Fruit fly (Drosophila melanogaster) whole organism, embryonic: ENCODE data around the gene Drgx.

Experiments used
- Aef1 ChIP-seq: fragments of 200-800 bp; sonication (Bioruptor generic); IDR thresholded peaks from 3 replicates; pipeline ENCODE4 v1.3.6; 2022; ENCODE audit warnings: missing biosample characterization, missing genetic modification characterization
- Awh ChIP-seq: fragments of 200-800 bp; sonication (Bioruptor generic); IDR thresholded peaks from 2 replicates; pipeline ENCODE4, ENCODE4 v1.3.6; 2022; ENCODE audit warnings: missing biosample characterization, missing genetic modification characterization
- Bgb ChIP-seq: fragments of 200-800 bp; sonication (Bioruptor generic); IDR thresholded peaks from 2 replicates; pipeline ENCODE4 v1.3.6; 2022; ENCODE audit warnings: missing biosample characterization, missing genetic modification characterization; ENCODE audit not compliant: partially characterized antibody
- CG11398 ChIP-seq: fragments of 200-800 bp; sonication (Bioruptor generic); optimal IDR thresholded peaks from 2 replicates; lab custom pipeline; 2016; ENCODE audit warnings: missing biosample characterization, missing genetic modification characterization
- CG14710 ChIP-seq: fragments of 200-800 bp; sonication (Bioruptor generic); optimal IDR thresholded peaks from 3 replicates; lab custom pipeline; 2019; ENCODE audit warnings: missing biosample characterization, mild to moderate bottlenecking, missing genetic modification characterization, moderate library complexity
- CG16813 ChIP-seq: fragments of 200-800 bp; sonication (Bioruptor generic); IDR thresholded peaks from 3 replicates; pipeline ENCODE4 v1.3.6; 2022; ENCODE audit warnings: missing biosample characterization, missing genetic modification characterization; ENCODE audit not compliant: partially characterized antibody
- CG17568 ChIP-seq: fragments of 200-800 bp; sonication (Bioruptor generic); optimal IDR thresholded peaks from 2 replicates; lab custom pipeline; 2018; ENCODE audit warnings: missing biosample characterization, mild to moderate bottlenecking, missing genetic modification characterization, moderate library complexity
- CG17612 ChIP-seq: fragments of 200-800 bp; sonication (Bioruptor generic); IDR thresholded peaks from 2 replicates; pipeline ENCODE4 v1.3.6; 2022; ENCODE audit warnings: missing biosample characterization, missing genetic modification characterization
- CG17829 ChIP-seq: fragments of 200-800 bp; optimal IDR thresholded peaks from 2 replicates; lab custom pipeline; 2019; ENCODE audit warnings: missing biosample characterization, mild to moderate bottlenecking, missing genetic modification characterization, moderate library complexity
- CG18476 ChIP-seq: fragments of 200-800 bp; sonication (Bioruptor generic); optimal IDR thresholded peaks from 2 replicates; lab custom pipeline; 2016; ENCODE audit warnings: missing biosample characterization, mild to moderate bottlenecking, missing genetic modification characterization
- CG2129 ChIP-seq: fragments of 200-800 bp; sonication (Bioruptor generic); IDR thresholded peaks from 2 replicates; pipeline ENCODE4 v1.3.6; 2022; ENCODE audit warnings: missing biosample characterization, missing genetic modification characterization; ENCODE audit not compliant: partially characterized antibody
- CG32532 ChIP-seq: fragments of 200-800 bp; sonication (Bioruptor generic); IDR thresholded peaks from 2 replicates; pipeline ENCODE4 v1.3.6; 2022; ENCODE audit warnings: missing biosample characterization, missing genetic modification characterization
- CG6654 ChIP-seq: fragments of 200-800 bp; sonication (Bioruptor generic); optimal IDR thresholded peaks from 2 replicates; lab custom pipeline; 2017; ENCODE audit warnings: missing biosample characterization, mild to moderate bottlenecking, missing genetic modification characterization
- CG6854 ChIP-seq: fragments of 200-800 bp; sonication (Bioruptor generic); optimal IDR thresholded peaks from 3 replicates; lab custom pipeline; 2017; ENCODE audit warnings: missing biosample characterization, mild to moderate bottlenecking, missing genetic modification characterization
- CG7271 ChIP-seq: fragments of 200-800 bp; sonication (Bioruptor generic); optimal IDR thresholded peaks from 2 replicates; lab custom pipeline; 2018; ENCODE audit warnings: missing biosample characterization, mild to moderate bottlenecking, missing genetic modification characterization, moderate library complexity
- CG7963 ChIP-seq: fragments of 200-800 bp; sonication (Bioruptor generic); IDR thresholded peaks from 3 replicates; pipeline ENCODE4 v1.3.6; 2022; ENCODE audit warnings: missing biosample characterization, missing genetic modification characterization; ENCODE audit not compliant: partially characterized antibody
- CG9215 ChIP-seq: fragments of 200-800 bp; sonication (Bioruptor generic); IDR thresholded peaks from 2 replicates; pipeline ENCODE4 v1.3.6; 2022; ENCODE audit warnings: missing biosample characterization, missing genetic modification characterization
- CTCF ChIP-seq: fragments of 200-800 bp; sonication (Bioruptor generic); optimal IDR thresholded peaks from 2 replicates; lab custom pipeline; 2017; ENCODE audit warnings: missing biosample characterization, mild to moderate bottlenecking, missing genetic modification characterization, moderate library complexity
- Doc3 ChIP-seq: fragments of 200-800 bp; sonication (Bioruptor generic); IDR thresholded peaks from 3 replicates; pipeline ENCODE4 v1.3.6; 2022; ENCODE audit warnings: missing biosample characterization, missing genetic modification characterization; ENCODE audit not compliant: partially characterized antibody
- Dp ChIP-seq: fragments of 200-800 bp; sonication (Bioruptor generic); optimal IDR thresholded peaks from 2 replicates; lab custom pipeline; 2018; ENCODE audit warnings: missing biosample characterization, mild to moderate bottlenecking, missing genetic modification characterization, moderate library complexity
- Drgx ChIP-seq: fragments of 200-800 bp; sonication (Bioruptor generic); IDR thresholded peaks from 2 replicates; pipeline ENCODE4 v1.3.6; 2022; ENCODE audit warnings: missing biosample characterization, missing genetic modification characterization
- Hr3 ChIP-seq: fragments of 200-800 bp; sonication (Bioruptor generic); optimal IDR thresholded peaks from 3 replicates; lab custom pipeline; 2016; ENCODE audit warnings: missing biosample characterization, missing genetic modification characterization
- Jarid2 ChIP-seq: fragments of 200-800 bp; sonication (Bioruptor generic); optimal IDR thresholded peaks from 3 replicates; lab custom pipeline; 2017; ENCODE audit warnings: mild to moderate bottlenecking, missing biosample characterization, missing genetic modification reagents, missing genetic modification characterization
- Lpt ChIP-seq: fragments of >200 bp; optimal IDR thresholded peaks from 2 replicates; lab custom pipeline; 2018; ENCODE audit warnings: missing biosample characterization, missing genetic modification characterization
- MBD-R2 ChIP-seq: fragments of 200-800 bp; sonication (Bioruptor generic); IDR thresholded peaks from 2 replicates; pipeline ENCODE4 v1.3.6; 2022; ENCODE audit warnings: missing biosample characterization, missing genetic modification characterization
- MTF-1 ChIP-seq: fragments of 200-800 bp; sonication (Bioruptor generic); optimal IDR thresholded peaks from 2 replicates; lab custom pipeline; 2018; ENCODE audit warnings: missing biosample characterization, mild to moderate bottlenecking, missing genetic modification characterization, borderline replicate concordance
- Myb ChIP-seq: fragments of 200-800 bp; sonication (Bioruptor generic); optimal IDR thresholded peaks from 2 replicates; lab custom pipeline; 2016; ENCODE audit warnings: missing biosample characterization, missing genetic modification characterization
- Nf-YB ChIP-seq: fragments of 200-800 bp; sonication (Bioruptor generic); optimal IDR thresholded peaks from 3 replicates; lab custom pipeline; 2019; ENCODE audit warnings: missing biosample characterization, mild to moderate bottlenecking, missing genetic modification characterization, moderate library complexity
- Opbp ChIP-seq: fragments of 200-800 bp; sonication (Bioruptor generic); IDR thresholded peaks from 3 replicates; pipeline ENCODE4 v1.3.6; 2022; ENCODE audit warnings: missing biosample characterization, missing genetic modification characterization; ENCODE audit not compliant: partially characterized antibody
- Optix ChIP-seq: fragments of 200-800 bp; sonication (Bioruptor generic); IDR thresholded peaks from 3 replicates; pipeline ENCODE4 v1.3.6; 2022; ENCODE audit warnings: missing biosample characterization, missing genetic modification characterization
- Scr ChIP-seq: fragments of 200-800 bp; sonication (Bioruptor generic); IDR thresholded peaks from 2 replicates; pipeline ENCODE4 v1.3.6; 2022; ENCODE audit warnings: missing biosample characterization, missing genetic modification characterization; ENCODE audit not compliant: partially characterized antibody
- Stat92E ChIP-seq, 3 experiments: fragments of >200 bp in 2 of 3; fragments of 200-800 bp in 1 of 3; sonication (Bioruptor generic) in 1 of 3; optimal IDR thresholded peaks; 2 replicates each; lab custom pipeline; 2017 to 2019; ENCODE audit warnings: missing biosample characterization in 3 of 3, missing genetic modification characterization in 3 of 3, mild to moderate bottlenecking in 1 of 3, moderate library complexity in 1 of 3
- Xrp1 ChIP-seq: fragments of 200-800 bp; sonication (Bioruptor generic); IDR thresholded peaks from 2 replicates; pipeline ENCODE4 v1.3.6; 2022; ENCODE audit warnings: missing biosample characterization, missing genetic modification characterization
- ab ChIP-seq: fragments of 200-800 bp; sonication (Bioruptor generic); optimal IDR thresholded peaks from 2 replicates; lab custom pipeline; 2016; ENCODE audit warnings: missing biosample characterization, missing genetic modification characterization
- ac ChIP-seq: fragments of 200-800 bp; sonication (Bioruptor generic); optimal IDR thresholded peaks from 3 replicates; lab custom pipeline; 2017; ENCODE audit warnings: missing biosample characterization, mild to moderate bottlenecking, missing genetic modification characterization
- ato ChIP-seq: fragments of 200-800 bp; sonication (Bioruptor generic); IDR thresholded peaks from 2 replicates; pipeline ENCODE4 v1.3.6; 2022; ENCODE audit warnings: missing biosample characterization, missing genetic modification characterization; ENCODE audit not compliant: partially characterized antibody
- cad ChIP-seq: fragments of >200 bp; optimal IDR thresholded peaks from 2 replicates; lab custom pipeline; 2017; ENCODE audit warnings: missing biosample characterization, missing genetic modification characterization
- hbn ChIP-seq: fragments of 200-800 bp; sonication (Bioruptor generic); IDR thresholded peaks from 2 replicates; pipeline ENCODE4 v1.3.6; 2022; ENCODE audit warnings: missing biosample characterization, missing genetic modification characterization; ENCODE audit not compliant: partially characterized antibody
- mam ChIP-seq: fragments of 200-800 bp; sonication (Bioruptor generic); optimal IDR thresholded peaks from 3 replicates; lab custom pipeline; 2016; ENCODE audit warnings: missing biosample characterization, missing genetic modification characterization
- nerfin-1 ChIP-seq: fragments of 200-800 bp; sonication (Bioruptor generic); optimal IDR thresholded peaks from 3 replicates; lab custom pipeline; 2019; ENCODE audit warnings: missing biosample characterization, mild to moderate bottlenecking, missing genetic modification characterization, moderate library complexity
- otp ChIP-seq: fragments of 200-800 bp; sonication (Bioruptor generic); IDR thresholded peaks from 3 replicates; pipeline ENCODE4, ENCODE4 v1.3.6; 2022; ENCODE audit warnings: missing biosample characterization, missing genetic modification characterization
- pan ChIP-seq, 4 experiments: fragments of >200 bp in 3 of 4; fragments of 200-800 bp in 1 of 4; sonication (Bioruptor generic) in 1 of 4; optimal IDR thresholded peaks in 3 of 4; IDR thresholded peaks in 1 of 4; 2 replicates each; pipeline versions ENCODE4 v1.3.6 to Lab custom; 2017 to 2022; ENCODE audit warnings: missing biosample characterization in 2 of 4, missing genetic modification characterization in 2 of 4, mixed read lengths in 1 of 4
- sens ChIP-seq: fragments of 200-800 bp; sonication (Bioruptor generic); peaks from one replicate; lab custom pipeline; 2016; ENCODE audit warnings: missing biosample characterization, missing genetic modification characterization
- sens-2 ChIP-seq: fragments of 200-800 bp; sonication (Bioruptor generic); IDR thresholded peaks from 2 replicates; pipeline ENCODE4 v1.3.6; 2022; ENCODE audit warnings: missing biosample characterization, missing genetic modification characterization
- tll ChIP-seq, 2 experiments: fragments of 200-800 bp in 1 of 2; fragments of >200 bp in 1 of 2; sonication (Bioruptor generic) in 1 of 2; optimal IDR thresholded peaks; 2 replicates each; lab custom pipeline; 2017 to 2019; ENCODE audit warnings: missing biosample characterization in 2 of 2, missing genetic modification characterization in 2 of 2, mild to moderate bottlenecking in 1 of 2, moderate library complexity in 1 of 2
- unc-4 ChIP-seq: fragments of 200-800 bp; sonication (Bioruptor generic); IDR thresholded peaks from 2 replicates; pipeline ENCODE4 v1.3.6; 2022; ENCODE audit warnings: missing biosample characterization, missing genetic modification characterization; ENCODE audit not compliant: partially characterized antibody
- vnd ChIP-seq: fragments of 200-800 bp; sonication (Bioruptor generic); IDR thresholded peaks from 3 replicates; pipeline ENCODE4 v1.3.6; 2022; ENCODE audit warnings: missing biosample characterization, missing genetic modification characterization; ENCODE audit not compliant: partially characterized antibody
- zen2 ChIP-seq: fragments of 200-800 bp; sonication (Bioruptor generic); IDR thresholded peaks from 3 replicates; pipeline ENCODE4 v1.3.6; 2022; ENCODE audit warnings: missing biosample characterization, missing genetic modification characterization; ENCODE audit not compliant: partially characterized antibody

Drgx gene

DNA sequence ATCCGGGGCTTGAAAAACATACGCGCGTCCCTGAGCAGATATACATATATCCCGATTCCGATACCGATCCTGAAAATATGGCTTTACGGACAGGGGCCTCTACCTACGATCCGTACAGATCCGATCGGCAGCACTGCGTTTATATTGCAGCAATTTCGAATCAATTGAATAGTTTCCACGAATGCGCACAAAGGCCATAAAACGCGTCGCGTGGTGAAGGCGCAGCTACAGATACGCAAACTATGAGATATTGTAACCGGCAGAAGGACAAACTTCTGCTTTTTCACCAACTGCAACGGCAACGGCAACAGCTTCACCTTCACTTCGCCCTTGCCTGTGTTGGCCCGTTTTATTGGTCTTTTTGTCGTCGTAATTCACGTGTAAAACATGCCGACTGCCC is 47.4 kb upstream of the Drgx start:
- no peak for TF ChIP-seq CG17612 (GFP tag; lab: Robert Waterston, UW)
- TF ChIP-seq vnd (GFP tag; lab: Robert Waterston, UW): no peak
- TF ChIP-seq hbn: no peak
- no peak for TF ChIP-seq Lpt (GFP tag; lab: Kevin White, UChicago)
- TF ChIP-seq CG6654 (GFP tag; lab: Kevin White, UChicago): no peak
- TF ChIP-seq Drgx (GFP tag; lab: Robert Waterston, UW): no peak
- no peak for TF ChIP-seq pan (optimal IDR thresholded peaks at IDR 0.05; lab: Kevin White, UChicago)
- no peak for TF ChIP-seq pan (GFP tag; optimal IDR thresholded peaks at IDR 0.05 in 1 of 2, IDR thresholded peaks at IDR 0.05 in 1 of 2)
- TF ChIP-seq CG7271 (tag; lab: Kevin White, UChicago): peak; percentile 55
- no peak for TF ChIP-seq nerfin-1 (tag; lab: Kevin White, UChicago)
- TF ChIP-seq Awh: no peak
- TF ChIP-seq Hr3 (GFP tag; lab: Kevin White, UChicago): no peak
- TF ChIP-seq cad: peak; percentile 97
- TF ChIP-seq mam: no peak
- no peak for TF ChIP-seq ac (GFP tag; lab: Kevin White, UChicago)
- TF ChIP-seq CG11398 (GFP tag; lab: Kevin White, UChicago): no peak
- TF ChIP-seq MTF-1 (GFP tag; lab: Kevin White, UChicago): no peak
- peak in 1 of 2 experiments; percentile 69 for TF ChIP-seq tll (GFP tag; optimal IDR thresholded peaks at IDR 0.05; lab: Kevin White, UChicago)
- TF ChIP-seq CG17568 (GFP tag; lab: Kevin White, UChicago): no peak
- no peak for TF ChIP-seq Xrp1 (GFP tag; lab: Robert Waterston, UW)
- TF ChIP-seq CG17829 (tag; lab: Kevin White, UChicago): no peak
- TF ChIP-seq CG32532 (GFP tag; lab: Robert Waterston, UW): no peak
- TF ChIP-seq CG9215: no peak
- TF ChIP-seq Dp: no peak

DNA sequence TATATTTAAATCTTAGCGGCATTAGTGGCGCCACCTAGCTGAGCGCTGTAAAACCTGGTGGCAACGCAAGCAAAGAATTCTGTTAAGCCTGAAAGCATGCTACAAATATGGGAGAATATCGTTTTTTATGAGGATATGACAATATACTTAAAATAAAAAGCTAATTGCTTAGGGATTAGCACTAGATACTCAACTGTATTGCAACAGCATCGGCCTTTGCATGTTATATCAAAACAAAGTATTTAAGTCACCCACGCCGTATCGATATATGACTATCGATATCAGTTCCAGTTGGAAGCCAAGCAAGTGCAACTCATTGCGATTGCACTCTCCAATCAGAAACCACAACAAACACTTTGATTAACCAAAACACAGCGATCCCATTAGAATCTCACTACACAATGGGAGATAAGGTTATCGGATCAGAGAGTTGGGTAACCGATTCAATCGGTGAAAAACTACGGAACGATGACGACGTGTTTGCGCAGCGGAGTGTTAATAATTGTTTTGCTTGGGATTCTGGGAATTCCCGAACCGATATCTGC is 43.7 kb upstream of the Drgx start, which contains the start of gene Ugt36A1:
Gene Ugt36A1 (plus strand): TSS at position 280 of the 545 bp plus-strand sequence.
- TF ChIP-seq Aef1 (GFP tag; lab: Robert Waterston, UW) (no peak), Opbp (GFP tag; lab: Robert Waterston, UW) (peak; percentile 77), otp (GFP tag; lab: Robert Waterston, UW) (no peak), ab (no peak), Nf-YB (GFP tag; lab: Kevin White, UChicago) (peak; percentile 56), hbn (peak; percentile 89), vnd (GFP tag; lab: Robert Waterston, UW) (peak; percentile 53; the same call in 2 of the 3 replicates), CG6854 (GFP tag; lab: Kevin White, UChicago) (no peak), CTCF (GFP tag; lab: Kevin White, UChicago) (peak; percentile 92), Myb (GFP tag; lab: Kevin White, UChicago) (peak; percentile 15), sens-2 (GFP tag; lab: Robert Waterston, UW) (no peak), Doc3 (peak; percentile 92), CG18476 (GFP tag; lab: Kevin White, UChicago) (no peak), zen2 (GFP tag; lab: Robert Waterston, UW) (peak; percentile 82), MBD-R2 (peak; percentile 18; the same call in 1 of the 2 replicates), CG7963 (GFP tag; lab: Robert Waterston, UW) (peak; percentile 86), CG2129 (GFP tag; lab: Robert Waterston, UW) (peak; percentile 66), Scr (peak; percentile 81), CG14710 (no peak), CG17829 (tag; lab: Kevin White, UChicago) (no peak), Jarid2 (GFP tag; lab: Kevin White, UChicago) (no peak), sens (no peak), unc-4 (GFP tag; lab: Robert Waterston, UW) (peak; percentile 81), Bgb (GFP tag; lab: Robert Waterston, UW) (peak; percentile 72), Stat92E (GFP tag; optimal IDR thresholded peaks at IDR 0.05; lab: Kevin White, UChicago) (peak in 1 of 3 experiments; percentile 26), CG16813 (peak; percentile 73), ac (GFP tag; lab: Kevin White, UChicago) (no peak), Optix (no peak), ato (GFP tag; lab: Robert Waterston, UW) (no peak)
